Worm (Caenorhabditis elegans): ENCODE measurements around the gene kle-2.
"Not testable (repeated sequence)": the region's sequence is repeated elsewhere in the genome, so short reads cannot be mapped to it uniquely, and the experiment has no call there.

The kle-2 gene

DNA sequence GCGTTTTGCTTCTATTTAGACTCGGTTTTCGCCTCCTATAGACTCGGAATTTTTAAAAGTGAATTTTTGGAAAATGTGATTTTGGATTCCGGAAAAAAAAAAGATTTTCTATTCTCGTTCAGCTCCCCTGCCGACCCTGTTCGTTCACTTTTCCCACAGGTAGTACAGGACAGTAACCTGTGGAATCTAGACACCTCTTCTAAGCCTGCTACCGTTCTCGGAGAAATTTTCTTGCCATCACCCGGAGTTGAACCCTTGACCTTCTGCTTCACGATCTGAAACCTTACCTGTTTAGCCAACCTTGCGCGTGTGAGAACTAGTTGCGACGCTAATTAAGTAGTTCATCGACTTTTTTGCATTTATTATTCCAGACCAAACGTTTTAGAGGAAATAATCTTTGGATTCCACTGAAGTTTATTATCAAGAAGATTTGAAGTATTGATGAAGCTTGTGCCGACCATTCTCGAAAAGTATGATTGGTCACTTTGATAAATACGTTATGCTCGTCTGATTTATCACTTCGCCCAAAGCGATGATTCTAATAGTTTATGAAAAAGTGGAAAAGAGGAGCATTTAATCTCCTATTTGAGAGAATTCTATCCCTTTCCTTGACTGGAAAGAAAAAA, 12.3 kb downstream of the kle-2 start (continued):
- TF ChIP-seq tbp1 (GFP tag; optimal IDR thresholded peaks at IDR 0.05) = peak; percentile 71
- TF ChIP-seq F37B4.10 (GFP tag; IDR thresholded peaks at IDR 0.05) = 0 out of 2 replicates have a peak, but pooled peaks have one; percentile 78
- peak; percentile 61; the same call in 1 of the 2 replicates for TF ChIP-seq C17E4.6 (GFP tag; IDR thresholded peaks at IDR 0.05)
- peak; percentile 54; the same call in 1 of the 2 replicates for TF ChIP-seq madf-3 (GFP tag; IDR thresholded peaks at IDR 0.05)
- peak; percentile 63; the same call in 1 of the 2 replicates for TF ChIP-seq Y79H2A.3 (GFP tag; conservative IDR thresholded peaks at IDR 0.05)
- peak; percentile 47; the same call in 1 of the 2 replicates for TF ChIP-seq attf-3 (GFP tag; conservative IDR thresholded peaks at IDR 0.05)
- 0 out of 2 replicates have a peak, but pooled peaks have one; percentile 63 for TF ChIP-seq F39B2.1 (GFP tag; IDR thresholded peaks at IDR 0.05)
- 0 out of 2 replicates have a peak, but pooled peaks have one; percentile 12 for TF ChIP-seq ceh-100 (GFP tag; IDR thresholded peaks at IDR 0.05)
- 0 out of 2 replicates have a peak, but pooled peaks have one; percentile 85 for TF ChIP-seq ceh-58 (GFP tag; IDR thresholded peaks at IDR 0.05)
- peak; percentile 84; the same call in 1 of the 2 replicates for TF ChIP-seq aptf-3 (GFP tag; IDR thresholded peaks at IDR 0.05)
- TF ChIP-seq madf-6 (GFP tag; IDR thresholded peaks at IDR 0.05) = peak; percentile 71
- peak; percentile 86 for TF ChIP-seq lin-26 (GFP tag; IDR thresholded peaks at IDR 0.05)

ce11 chrIII:7956965-7957364, 15.4 kb downstream of the kle-2 start, which contains the start of gene C29E4.9:
TSS of gene C29E4.9 (minus strand) at chrIII:7957065.
- no peak for TF ChIP-seq nhr-27 (tag; optimal IDR thresholded peaks at IDR 0.05)
- no peak for TF ChIP-seq egrh-3 (GFP tag; IDR thresholded peaks at IDR 0.05)
- TF ChIP-seq F49E8.2 (tag; optimal IDR thresholded peaks at IDR 0.05; ENCODE audit: insufficient read depth) = no peak
- TF ChIP-seq hmg-1.2 (GFP tag; IDR thresholded peaks at IDR 0.05) = no peak
- TF ChIP-seq unc-62 (GFP tag; optimal IDR thresholded peaks at IDR 0.05) = no peak
- TF ChIP-seq let-607 (tag; optimal IDR thresholded peaks at IDR 0.05) = no peak
- TF ChIP-seq pbrm-1 (GFP tag; IDR thresholded peaks at IDR 0.05) = no peak
- no peak for TF ChIP-seq hsf-1 (GFP tag; IDR thresholded peaks at IDR 0.05)
- no peak for TF ChIP-seq egl-44 (GFP tag; IDR thresholded peaks at IDR 0.05)
- no peak for TF ChIP-seq lir-1 (GFP tag; conservative IDR thresholded peaks at IDR 0.05)

- TF ChIP-seq ceh-58 (GFP tag; IDR thresholded peaks at IDR 0.05) (no peak), egrh-3 (GFP tag; IDR thresholded peaks at IDR 0.05) (no peak), cebp-2 (GFP tag; IDR thresholded peaks at IDR 0.05) (no peak), hmg-1.2 (GFP tag; IDR thresholded peaks at IDR 0.05) (peak; percentile 85), tbx-9 (tag; optimal IDR thresholded peaks at IDR 0.05; ENCODE audit: borderline replicate concordance) (no peak), F37B4.10 (GFP tag; IDR thresholded peaks at IDR 0.05) (no peak), F57A8.1 (GFP tag; optimal IDR thresholded peaks at IDR 0.05) (no peak), F23B12.7 (tag; optimal IDR thresholded peaks at IDR 0.05; ENCODE audit: insufficient read depth) (no peak)
These were observed 16.6 kb downstream of the kle-2 start, which contains the start of gene C29E4.11 for ce11 chrIII:7958085-7958484. TSS of gene C29E4.11 (minus strand) at chrIII:7958114.

DNA sequence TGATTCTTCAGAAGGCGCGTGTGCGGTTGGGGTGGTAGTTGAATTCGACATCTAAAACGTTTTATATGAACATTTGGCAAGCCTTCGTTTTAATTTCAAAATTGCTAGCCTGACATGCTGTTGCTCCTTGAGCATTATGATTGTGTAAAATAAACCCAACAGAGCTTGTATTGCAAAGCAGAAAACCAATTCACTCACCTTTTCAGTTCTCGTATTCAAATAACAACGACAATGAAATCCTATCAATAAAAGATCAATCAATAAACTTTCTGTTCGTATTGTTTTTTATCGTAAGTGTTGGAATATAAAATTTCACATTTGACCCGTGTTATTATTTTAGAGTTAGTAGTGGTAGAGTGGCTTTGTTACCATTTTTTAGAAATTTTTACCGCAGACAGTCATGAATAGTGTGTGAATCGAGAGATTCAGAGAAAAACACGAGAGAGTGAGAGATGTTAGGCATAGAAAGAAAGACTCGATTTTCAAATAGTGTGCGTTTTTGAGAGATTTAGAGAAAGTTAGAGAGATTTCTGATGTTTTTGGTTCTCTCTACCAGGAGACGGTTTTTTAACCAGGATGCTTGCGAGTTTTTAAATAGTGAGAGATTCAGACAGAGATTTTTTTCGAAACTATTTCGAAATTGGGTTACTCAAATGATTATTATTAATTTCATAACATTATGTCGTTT, 17.5 kb downstream of the kle-2 start, which contains the start of gene F54H12.10:
TSS of gene F54H12.10 (minus strand) at position 51 of the 688 bp plus-strand sequence.
- TF ChIP-seq rpc-1 (optimal IDR thresholded peaks at IDR 0.05) (peak; percentile 32), rpc-1 (tag; optimal IDR thresholded peaks at IDR 0.05) (peak; percentile 66), cebp-1 (tag; optimal IDR thresholded peaks at IDR 0.05) (peak; percentile 40), hmg-1.2 (GFP tag; IDR thresholded peaks at IDR 0.05) (peak; percentile 72; the same call in 1 of the 2 replicates), nfyb-1 (GFP tag; IDR thresholded peaks at IDR 0.05) (peak; percentile 58; the same call in 1 of the 2 replicates), tbp1 (GFP tag; optimal IDR thresholded peaks at IDR 0.05) (peak; percentile 0), B0261.1 (tag; optimal IDR thresholded peaks at IDR 0.05) (peak; percentile 43)
- not testable (repeated sequence) for TF ChIP-seq cebp-1 (GFP tag; IDR thresholded peaks at IDR 0.05)

Measured in whole organism, young adult.